Worm (Caenorhabditis elegans) whole organism, L2 larva: Measurements from ENCODE around the gene zer-1.

Experiments used
- C34F6.9 ChIP-seq: fragments of 150-350 bp; optimal IDR thresholded peaks from 2 replicates; lab custom pipeline; 2014; ENCODE audit warnings: missing biosample characterization, missing genetic modification characterization
- F13H6.1 ChIP-seq: sonication (generic microtip); optimal IDR thresholded peaks from 2 replicates; lab custom pipeline; 2016; ENCODE audit warnings: missing genetic modification characterization, missing compliant biosample characterization
- R02D3.7 ChIP-seq: fragments of 150-350 bp; optimal IDR thresholded peaks from 2 replicates; lab custom pipeline; 2014; ENCODE audit warnings: missing biosample characterization, missing genetic modification characterization
- Y55F3AM.14 ChIP-seq: fragments of 200-800 bp; sonication (Bioruptor generic); optimal IDR thresholded peaks from 2 replicates; lab custom pipeline; 2018; ENCODE audit warnings: mild to moderate bottlenecking, missing genetic modification characterization, missing compliant biosample characterization
- aly-2 ChIP-seq: fragments of 150-350 bp; optimal IDR thresholded peaks from 2 replicates; lab custom pipeline; 2014; ENCODE audit warnings: missing biosample characterization, missing genetic modification characterization
- ama-1 ChIP-seq: fragments of 150-350 bp; optimal IDR thresholded peaks from 2 replicates; lab custom pipeline; 2018; ENCODE audit warnings: inconsistent platforms
- blmp-1 ChIP-seq: sonication (generic microtip); optimal IDR thresholded peaks from 2 replicates; lab custom pipeline; 2017; ENCODE audit warnings: missing genetic modification characterization, mild to moderate bottlenecking, missing compliant biosample characterization, antibody characterized with exemption, moderate library complexity; ENCODE audit not compliant: insufficient read depth
- dmd-4 ChIP-seq: sonication (generic microtip); optimal IDR thresholded peaks from 2 replicates; lab custom pipeline; 2017; ENCODE audit warnings: missing biosample characterization, missing genetic modification characterization
- elt-1 ChIP-seq: fragments of 150-350 bp; optimal IDR thresholded peaks from 2 replicates; lab custom pipeline; 2014; ENCODE audit warnings: missing biosample characterization, missing genetic modification characterization
- elt-3 ChIP-seq: sonication (generic microtip); optimal IDR thresholded peaks from 2 replicates; lab custom pipeline; 2017; ENCODE audit warnings: missing biosample characterization, missing genetic modification characterization
- fos-1 ChIP-seq: fragments of 150-350 bp; optimal IDR thresholded peaks from 2 replicates; lab custom pipeline; 2014; ENCODE audit warnings: missing biosample characterization, missing genetic modification characterization
- gmeb-1 ChIP-seq: fragments of 150-350 bp; optimal IDR thresholded peaks from 2 replicates; lab custom pipeline; 2014; ENCODE audit warnings: missing biosample characterization, missing genetic modification characterization
- lin-13 ChIP-seq: fragments of 150-350 bp; optimal IDR thresholded peaks from 2 replicates; lab custom pipeline; 2014; ENCODE audit warnings: missing biosample characterization, missing genetic modification reagents, missing genetic modification characterization
- lin-39 ChIP-seq: fragments of 150-350 bp; optimal IDR thresholded peaks from 2 replicates; lab custom pipeline; 2014; ENCODE audit warnings: missing biosample characterization, missing genetic modification reagents, missing genetic modification characterization
- lsy-2 ChIP-seq, 2 experiments: fragments of 150-350 bp in 1 of 2; sonication (generic microtip) in 1 of 2; optimal IDR thresholded peaks; 2 replicates each; lab custom pipeline; 2014 to 2017; ENCODE audit warnings: missing biosample characterization in 2 of 2, missing genetic modification characterization in 2 of 2
- mab-5 ChIP-seq: fragments of 150-350 bp; optimal IDR thresholded peaks from 2 replicates; lab custom pipeline; 2014; ENCODE audit warnings: missing biosample characterization, missing genetic modification characterization
- mbf-1 ChIP-seq: sonication (generic microtip); optimal IDR thresholded peaks from 2 replicates; lab custom pipeline; 2017; ENCODE audit warnings: missing biosample characterization, missing genetic modification characterization
- mdl-1 ChIP-seq, 2 experiments: fragments of 150-350 bp in 1 of 2; sonication (generic microtip) in 1 of 2; optimal IDR thresholded peaks; 2 replicates each; lab custom pipeline; 2017; ENCODE audit warnings: missing biosample characterization in 2 of 2, missing genetic modification characterization in 2 of 2
- nhr-10 ChIP-seq: sonication (generic microtip); optimal IDR thresholded peaks from 2 replicates; lab custom pipeline; 2017; ENCODE audit warnings: missing biosample characterization, missing genetic modification characterization
- nhr-11 ChIP-seq: fragments of 150-350 bp; optimal IDR thresholded peaks from 2 replicates; lab custom pipeline; 2014; ENCODE audit warnings: missing biosample characterization, missing genetic modification characterization
- nhr-129 ChIP-seq: fragments of 150-350 bp; optimal IDR thresholded peaks from 2 replicates; lab custom pipeline; 2014; ENCODE audit warnings: missing biosample characterization, missing genetic modification characterization
- nhr-21 ChIP-seq: fragments of 150-350 bp; optimal IDR thresholded peaks from 2 replicates; lab custom pipeline; 2014; ENCODE audit warnings: missing biosample characterization, missing genetic modification characterization
- nhr-23 ChIP-seq: fragments of 150-350 bp; optimal IDR thresholded peaks from 2 replicates; lab custom pipeline; 2014; ENCODE audit warnings: missing biosample characterization, missing genetic modification reagents, missing genetic modification characterization
- nhr-25 ChIP-seq: fragments of 150-350 bp; sonication (generic microtip); optimal IDR thresholded peaks from 3 replicates; lab custom pipeline; 2014; ENCODE audit warnings: missing biosample characterization, missing genetic modification characterization
- nhr-77 ChIP-seq: fragments of 150-350 bp; optimal IDR thresholded peaks from 2 replicates; lab custom pipeline; 2014; ENCODE audit warnings: missing biosample characterization, missing genetic modification characterization
- sem-4 ChIP-seq: fragments of 150-350 bp; optimal IDR thresholded peaks from 2 replicates; lab custom pipeline; 2014; ENCODE audit warnings: missing biosample characterization, missing genetic modification reagents, missing genetic modification characterization
- skn-1 ChIP-seq: sonication (generic microtip); optimal IDR thresholded peaks from 2 replicates; lab custom pipeline; 2017; ENCODE audit warnings: missing biosample characterization, missing genetic modification characterization
- unc-39 ChIP-seq: fragments of 150-350 bp; optimal IDR thresholded peaks from 2 replicates; lab custom pipeline; 2014; ENCODE audit warnings: missing biosample characterization, missing genetic modification characterization
- unc-55 ChIP-seq: fragments of 150-350 bp; sonication (generic microtip); optimal IDR thresholded peaks from 3 replicates; lab custom pipeline; 2014; ENCODE audit warnings: missing biosample characterization, missing genetic modification reagents, missing genetic modification characterization
- unc-62 ChIP-seq: fragments of 150-350 bp; optimal IDR thresholded peaks from 2 replicates; lab custom pipeline; 2014; ENCODE audit warnings: missing biosample characterization, missing genetic modification reagents, missing genetic modification characterization
- zag-1 ChIP-seq: fragments of 150-350 bp; optimal IDR thresholded peaks from 2 replicates; lab custom pipeline; 2014; ENCODE audit warnings: missing biosample characterization, missing genetic modification characterization
- ztf-4 ChIP-seq: fragments of 150-350 bp; optimal IDR thresholded peaks from 2 replicates; lab custom pipeline; 2014; ENCODE audit warnings: missing biosample characterization, missing genetic modification characterization

Gene zer-1

ce11 chrIII:909540-909939 is 22.9 kb upstream of the zer-1 start, which contains the start of gene crls-1:
crls-1 (minus strand) TSS chrIII:909902.
- TF ChIP-seq nhr-25 (tag; lab: Kevin White, UChicago) (no peak), lsy-2 (tag; optimal IDR thresholded peaks at IDR 0.05; lab: Kevin White, UChicago) (peak in 1 of 2 experiments; percentile 14), Y55F3AM.14 (GFP tag; lab: Kevin White, UChicago) (no peak)

DNA sequence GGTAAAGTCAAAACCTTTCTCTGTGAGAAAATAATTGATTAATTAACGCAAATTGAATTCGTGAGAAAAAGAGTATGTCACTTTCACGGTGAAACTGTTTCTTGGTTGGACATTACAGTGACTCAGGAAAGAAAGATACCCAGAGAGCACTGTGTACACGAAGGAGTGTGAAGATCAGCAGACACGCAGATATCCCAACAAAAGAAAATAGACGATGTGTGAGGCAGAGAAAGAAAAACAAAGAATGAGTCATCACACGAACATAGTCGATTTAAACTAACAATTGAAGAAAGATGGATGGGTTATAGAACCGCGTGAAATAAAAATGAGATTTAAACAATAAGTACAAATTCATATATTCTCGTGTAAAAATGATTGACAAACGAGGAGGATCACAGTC is 21.4 kb upstream of the zer-1 start:
- no peak for TF ChIP-seq nhr-77 (tag; lab: Kevin White, UChicago)
- TF ChIP-seq skn-1 (tag; lab: Kevin White, UChicago), result no peak
- TF ChIP-seq mdl-1 (tag; optimal IDR thresholded peaks at IDR 0.05; lab: Kevin White, UChicago), result no peak
- peak; percentile 59 for TF ChIP-seq nhr-129 (tag; lab: Kevin White, UChicago)
- TF ChIP-seq fos-1 (tag; lab: Kevin White, UChicago), result peak; percentile 93
- TF ChIP-seq unc-55 (GFP tag; lab: Kevin White, UChicago), result no peak
- TF ChIP-seq blmp-1, result no peak
- no peak for TF ChIP-seq elt-1 (tag; lab: Kevin White, UChicago)
- peak; percentile 41 for TF ChIP-seq C34F6.9 (tag; lab: Kevin White, UChicago)
- peak in 1 of 2 experiments; percentile 31 for TF ChIP-seq lsy-2 (tag; optimal IDR thresholded peaks at IDR 0.05; lab: Kevin White, UChicago)
- peak; percentile 22 for TF ChIP-seq nhr-25 (tag; lab: Kevin White, UChicago)
- no peak for TF ChIP-seq ama-1
- TF ChIP-seq mbf-1 (tag; lab: Kevin White, UChicago), result no peak
- no peak for TF ChIP-seq zag-1

- no peak for TF ChIP-seq nhr-25 (tag; lab: Kevin White, UChicago)
- no peak for TF ChIP-seq R02D3.7 (tag; lab: Kevin White, UChicago)
- TF ChIP-seq nhr-23, result no peak
- no peak for TF ChIP-seq ztf-4 (tag; lab: Kevin White, UChicago)
- no peak for TF ChIP-seq dmd-4 (tag; lab: Kevin White, UChicago)
These were observed 20.7 kb upstream of the zer-1 start, which contains the start of gene F23H11.4 for ce11 chrIII:907311-907710. F23H11.4 (minus strand) TSS chrIII:907539.

DNA sequence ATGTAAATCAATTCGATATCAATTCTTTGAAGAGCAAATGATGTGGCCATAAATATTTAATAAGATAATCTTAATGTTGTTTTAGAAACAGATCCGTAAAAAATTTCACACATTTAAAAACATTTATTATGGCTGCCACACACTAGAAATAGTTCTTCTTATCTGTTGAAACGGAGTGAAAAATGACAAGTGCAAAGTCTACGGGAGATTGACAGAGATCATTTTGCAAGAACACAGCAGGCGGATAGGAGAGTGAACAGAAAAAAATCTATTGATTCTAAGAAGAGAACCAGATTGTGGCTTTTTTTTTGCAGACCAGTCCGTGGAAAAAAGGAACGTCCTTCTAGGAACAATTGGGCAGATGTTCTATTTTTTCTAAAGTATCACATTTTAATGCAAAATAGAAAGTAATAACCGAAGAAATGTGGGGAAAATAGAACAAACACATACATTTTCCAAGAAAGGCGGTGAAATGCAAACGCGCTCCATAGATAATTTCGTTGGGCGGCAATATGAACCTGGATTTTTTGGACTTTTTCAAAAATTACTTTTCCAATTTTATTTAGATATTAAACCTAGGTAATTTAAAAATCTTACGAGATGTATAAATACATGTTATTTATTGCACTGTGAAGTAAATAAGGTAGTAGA is 15.1 kb upstream of the zer-1 start:
- TF ChIP-seq fos-1 (tag; lab: Kevin White, UChicago) (no peak), lin-13 (peak; percentile 34), gmeb-1 (tag; lab: Kevin White, UChicago) (peak; percentile 54), C34F6.9 (tag; lab: Kevin White, UChicago) (peak; percentile 35), nhr-10 (tag; lab: Kevin White, UChicago) (no peak), lsy-2 (tag; optimal IDR thresholded peaks at IDR 0.05; lab: Kevin White, UChicago) (peak in 1 of 2 experiments; percentile 44), unc-55 (GFP tag; lab: Kevin White, UChicago) (no peak)
- TF ChIP-seq, all 48 proteins: peak for 4

DNA sequence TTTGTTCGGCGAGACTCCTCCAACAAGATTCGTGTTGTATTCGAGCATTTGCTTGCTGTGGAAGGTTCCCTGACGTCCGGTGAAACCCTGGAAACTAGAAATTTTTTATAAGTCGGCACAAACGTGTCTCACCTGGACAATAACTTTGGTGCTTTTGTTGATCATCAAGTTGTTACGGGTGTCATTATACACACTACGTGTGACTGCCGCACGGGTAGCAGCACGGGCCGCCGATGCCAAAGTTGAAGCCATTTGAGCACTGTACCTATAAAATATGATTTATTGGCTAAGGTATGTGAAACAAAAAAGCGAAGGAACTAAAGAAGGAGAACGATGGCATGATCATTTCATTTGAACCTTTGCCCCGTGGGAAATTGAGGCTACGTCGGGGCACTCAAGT is 14.6 kb upstream of the zer-1 start, which contains the start of gene sucl-2:
Gene sucl-2, minus strand, starts transcription at position 265 of the 400 bp plus-strand sequence.
- TF ChIP-seq mab-5 (tag; lab: Kevin White, UChicago) (no peak), lin-13 (no peak)
- TF ChIP-seq, all 48 proteins: peak for 0

DNA sequence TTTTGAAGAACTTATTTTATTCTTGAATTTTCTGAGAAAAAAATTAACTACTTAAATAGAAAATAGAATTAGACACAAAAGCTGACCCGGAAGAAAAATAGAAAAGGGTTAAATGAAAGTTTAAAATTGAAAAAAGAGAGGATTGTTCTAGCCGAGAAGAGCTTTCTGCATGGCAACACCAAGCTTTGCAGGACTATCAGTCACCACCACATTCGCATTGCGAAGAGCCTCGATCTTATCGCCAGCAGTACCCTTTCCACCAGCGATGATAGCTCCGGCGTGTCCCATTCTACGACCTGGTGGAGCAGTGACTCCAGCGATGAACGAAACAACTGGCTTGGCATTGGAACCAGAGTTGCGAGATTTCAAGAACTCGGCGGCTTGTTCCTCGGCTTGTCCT is 13.5 kb upstream of the zer-1 start:
- TF ChIP-seq elt-3 (tag; lab: Kevin White, UChicago) (no peak), zag-1 (no peak), unc-62 (no peak), mab-5 (tag; lab: Kevin White, UChicago) (no peak), blmp-1 (no peak)

DNA sequence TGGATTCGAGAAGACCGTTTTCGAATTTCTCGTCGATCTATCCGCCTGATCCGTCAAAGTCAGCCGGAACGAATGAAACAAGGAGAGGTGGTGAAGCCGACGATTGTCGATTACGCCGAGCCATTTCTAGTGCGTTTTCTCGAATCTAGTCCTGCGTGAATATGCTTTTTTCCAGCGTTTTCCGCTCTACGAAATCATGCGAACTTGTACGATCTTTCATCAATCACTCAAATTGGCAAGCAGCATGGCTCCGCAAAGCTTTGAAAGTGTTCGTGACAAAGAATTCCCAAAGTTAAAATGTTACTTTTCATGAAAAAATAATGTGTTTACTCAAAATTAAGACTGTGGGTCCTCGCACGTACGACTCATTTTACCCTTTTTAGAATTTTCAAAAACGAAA is 10.3 kb upstream of the zer-1 start:
- TF ChIP-seq R02D3.7 (tag; lab: Kevin White, UChicago), result no peak
- no peak for TF ChIP-seq nhr-129 (tag; lab: Kevin White, UChicago)
- no peak for TF ChIP-seq nhr-21 (tag; lab: Kevin White, UChicago)
- no peak for TF ChIP-seq ztf-4 (tag; lab: Kevin White, UChicago)
- TF ChIP-seq aly-2 (tag; lab: Kevin White, UChicago), result no peak
- no peak for TF ChIP-seq zag-1
- TF ChIP-seq nhr-11, result no peak
- no peak for TF ChIP-seq dmd-4 (tag; lab: Kevin White, UChicago)
- no peak for TF ChIP-seq lin-39
- no peak for TF ChIP-seq mab-5 (tag; lab: Kevin White, UChicago)
- TF ChIP-seq unc-39 (tag; lab: Kevin White, UChicago), result no peak
- TF ChIP-seq sem-4 (tag; lab: Kevin White, UChicago), result no peak
- TF ChIP-seq F13H6.1 (tag; lab: Kevin White, UChicago), result no peak
